Fruit fly (Drosophila melanogaster): Measurements from ENCODE around the gene Apc.

Apc gene

DNA sequence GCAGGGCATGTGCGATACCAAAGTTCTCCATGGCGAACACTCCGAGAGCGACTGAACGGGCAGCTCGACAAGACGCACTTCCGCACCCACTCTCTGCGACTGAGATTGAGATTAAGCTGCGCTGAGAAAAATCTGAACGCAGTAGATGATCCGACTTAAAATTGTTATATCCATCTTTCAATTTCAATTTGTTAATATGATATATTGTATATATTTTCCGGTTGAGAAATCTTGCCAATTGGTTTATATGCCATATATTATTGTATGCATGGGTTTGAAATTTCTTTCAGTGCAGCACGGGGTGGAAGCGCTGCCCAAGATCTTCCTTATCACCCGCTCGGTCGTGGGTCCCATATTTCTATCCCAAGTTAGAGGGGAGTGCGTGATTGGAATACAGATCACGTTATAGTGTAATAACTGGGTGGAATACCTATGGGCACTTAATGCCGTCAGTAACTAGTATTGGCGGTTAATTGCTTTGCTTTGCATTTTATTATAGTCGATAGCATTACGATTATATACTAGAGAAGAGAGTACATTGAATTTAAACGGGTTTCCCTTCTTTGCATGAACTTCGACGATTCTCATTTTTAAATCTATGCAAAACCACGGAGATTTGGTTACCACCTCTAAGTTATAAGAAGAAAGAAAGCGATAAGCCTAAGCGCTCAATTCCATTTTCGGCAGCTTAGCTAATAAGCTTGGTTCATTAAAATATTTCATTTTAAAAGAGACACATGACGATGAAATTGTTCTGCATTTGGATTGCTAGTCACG is 35.7 kb upstream of the Apc start, which contains the start of the genes Nepl19 and Nepl20 (continued):
- TF ChIP-seq grn (GFP tag; optimal IDR thresholded peaks at IDR 0.05) = peak; percentile 23
- TF ChIP-seq corto (GFP tag; optimal IDR thresholded peaks at IDR 0.05) = peak; percentile 46
- TF ChIP-seq CG10366 (GFP tag; IDR thresholded peaks at IDR 0.05) = peak; percentile 74
- TF ChIP-seq p53 (GFP tag; optimal IDR thresholded peaks at IDR 0.05) = no peak
- TF ChIP-seq Trl (optimal IDR thresholded peaks at IDR 0.05) = no peak
- peak; percentile 36 for TF ChIP-seq Trl (GFP tag; optimal IDR thresholded peaks at IDR 0.05)
- TF ChIP-seq CG15696 (tag; optimal IDR thresholded peaks at IDR 0.05) = peak; percentile 65
- no peak for TF ChIP-seq en (GFP tag; optimal IDR thresholded peaks at IDR 0.05)
- peak; percentile 87 for TF ChIP-seq CG2120 (GFP tag; optimal IDR thresholded peaks at IDR 0.05)
- peak; percentile 75 for TF ChIP-seq CG12219 (GFP tag; optimal IDR thresholded peaks at IDR 0.05)
- TF ChIP-seq al (GFP tag; IDR thresholded peaks at IDR 0.05) = peak; percentile 49; the same call in 1 of the 2 replicates
- TF ChIP-seq Hey (tag; optimal IDR thresholded peaks at IDR 0.05) = no peak
- peak; percentile 51 for TF ChIP-seq NfI (GFP tag; optimal IDR thresholded peaks at IDR 0.05)
- TF ChIP-seq bcd (GFP tag; optimal IDR thresholded peaks at IDR 0.05) = peak; percentile 83
- TF ChIP-seq exex (tag; optimal IDR thresholded peaks at IDR 0.05) = peak; percentile 21
- TF ChIP-seq Xrp1 (GFP tag; IDR thresholded peaks at IDR 0.05) = peak; percentile 91
- TF ChIP-seq Dip3 (GFP tag; optimal IDR thresholded peaks at IDR 0.05) = peak; percentile 53
- peak; percentile 71 for TF ChIP-seq vfl (GFP tag; optimal IDR thresholded peaks at IDR 0.05)
- peak; percentile 83 for TF ChIP-seq CG11504 (tag; optimal IDR thresholded peaks at IDR 0.05)
- TF ChIP-seq abd-A (tag; optimal IDR thresholded peaks at IDR 0.05) = no peak
- TF ChIP-seq dmrt99B (tag; optimal IDR thresholded peaks at IDR 0.05) = peak; percentile 80
- TF ChIP-seq D (optimal IDR thresholded peaks at IDR 0.05) = no peak
- TF ChIP-seq D (GFP tag; optimal IDR thresholded peaks at IDR 0.05) = peak; percentile 70
- 0 out of 4 replicates have a peak, but pooled peaks have one; percentile 43 for TF ChIP-seq Dll (GFP tag; IDR thresholded peaks at IDR 0.05; ENCODE audit: partially characterized antibody)
- TF ChIP-seq fu2 (GFP tag; optimal IDR thresholded peaks at IDR 0.05) = peak; percentile 23
- TF ChIP-seq unc-4 (GFP tag; IDR thresholded peaks at IDR 0.05; ENCODE audit: partially characterized antibody) = no peak
- peak; percentile 83 for TF ChIP-seq CG32772 (GFP tag; IDR thresholded peaks at IDR 0.05)
- TF ChIP-seq CG8765 (GFP tag; IDR thresholded peaks at IDR 0.05) = peak; percentile 37; the same call in 1 of the 2 replicates
- peak; percentile 50 for TF ChIP-seq twi (tag; optimal IDR thresholded peaks at IDR 0.05)
- no peak for TF ChIP-seq CG3065 (GFP tag; optimal IDR thresholded peaks at IDR 0.05)
- TF ChIP-seq Elba2 (GFP tag; optimal IDR thresholded peaks at IDR 0.05) = no peak
- TF ChIP-seq CG34224 (GFP tag; IDR thresholded peaks at IDR 0.05; ENCODE audit: partially characterized antibody) = no peak
- no peak for TF ChIP-seq TFAM (GFP tag; optimal IDR thresholded peaks at IDR 0.05)
- TF ChIP-seq pum (GFP tag; optimal IDR thresholded peaks at IDR 0.05) = peak; percentile 59
- TF ChIP-seq CG3995 (GFP tag; optimal IDR thresholded peaks at IDR 0.05) = peak; percentile 33
- peak; percentile 79 for TF ChIP-seq HLH3B (GFP tag; IDR thresholded peaks at IDR 0.05)
- peak; percentile 35 for TF ChIP-seq CG6654 (GFP tag; optimal IDR thresholded peaks at IDR 0.05)
- peak; percentile 47; the same call in 1 of the 2 replicates for TF ChIP-seq klu (GFP tag; IDR thresholded peaks at IDR 0.05)
- TF ChIP-seq CG2712 (tag; optimal IDR thresholded peaks at IDR 0.05) = peak; percentile 87
- peak; percentile 79 for TF ChIP-seq CG11560 (tag; IDR thresholded peaks at IDR 0.05)
- TF ChIP-seq CG17186 (GFP tag; optimal IDR thresholded peaks at IDR 0.05) = no peak
- no peak for TF ChIP-seq rib (GFP tag; IDR thresholded peaks at IDR 0.05)
- no peak for TF ChIP-seq shn (GFP tag; optimal IDR thresholded peaks at IDR 0.05)
- no peak for TF ChIP-seq br (optimal IDR thresholded peaks at IDR 0.05)
- no peak for TF ChIP-seq Bgb (GFP tag; IDR thresholded peaks at IDR 0.05; ENCODE audit: partially characterized antibody)
- TF ChIP-seq Rx (GFP tag; IDR thresholded peaks at IDR 0.05) = peak; percentile 64
- TF ChIP-seq CG17361 (GFP tag; IDR thresholded peaks at IDR 0.05) = peak; percentile 71; the same call in 2 of the 3 replicates
- peak; percentile 72 for TF ChIP-seq croc (GFP tag; conservative IDR thresholded peaks at IDR 0.05)
- peak; percentile 82 for TF ChIP-seq E2f1 (GFP tag; IDR thresholded peaks at IDR 0.05)
- peak; percentile 72 for TF ChIP-seq CG6813 (GFP tag; optimal IDR thresholded peaks at IDR 0.05)
